Fruit fly (Drosophila melanogaster) whole organism, prepupa: ENCODE results near the gene Top3alpha.
A peak's percentile ranks its signal among the peaks of the same experiment; 100 is the strongest.

Source experiments
- Blimp-1 ChIP-seq: fragments of 200-800 bp; sonication (Bioruptor generic); optimal IDR thresholded peaks from 3 replicates; lab custom pipeline; 2017; ENCODE audit warnings: missing biosample characterization, missing genetic modification characterization, mild to moderate bottlenecking, moderate library complexity, missing genetic modification reagents
- CG10631 ChIP-seq: fragments of 200-800 bp; sonication (Bioruptor generic); optimal IDR thresholded peaks from 2 replicates; lab custom pipeline; 2016; ENCODE audit warnings: missing biosample characterization, missing genetic modification characterization
- CG10669 ChIP-seq: fragments of 200-800 bp; sonication (Bioruptor generic); optimal IDR thresholded peaks from 3 replicates; lab custom pipeline; 2018; ENCODE audit warnings: missing biosample characterization, mild to moderate bottlenecking, missing genetic modification characterization, moderate library complexity
- CG11294 ChIP-seq: fragments of 200-800 bp; sonication (Bioruptor generic); IDR thresholded peaks from 2 replicates; pipeline ENCODE4 v1.3.6; 2022; ENCODE audit warnings: missing biosample characterization, missing genetic modification characterization
- CG11902 ChIP-seq: fragments of 200-800 bp; sonication (Bioruptor generic); optimal IDR thresholded peaks from 3 replicates; lab custom pipeline; 2016; ENCODE audit warnings: missing biosample characterization, missing genetic modification characterization
- CG15336 ChIP-seq: fragments of 200-800 bp; sonication (Bioruptor generic); IDR thresholded peaks from 2 replicates; pipeline ENCODE4 v1.3.6; 2022; ENCODE audit warnings: missing biosample characterization, missing genetic modification characterization
- CG1621 ChIP-seq: fragments of 200-800 bp; sonication (Bioruptor generic); optimal IDR thresholded peaks from 3 replicates; lab custom pipeline; 2018; ENCODE audit warnings: missing biosample characterization, mild to moderate bottlenecking, missing genetic modification characterization
- CG16779 ChIP-seq: fragments of 200-800 bp; sonication (Bioruptor generic); optimal IDR thresholded peaks from 3 replicates; lab custom pipeline; 2017; ENCODE audit warnings: missing biosample characterization, mild to moderate bottlenecking, missing genetic modification characterization
- CG3032 ChIP-seq: fragments of 200-800 bp; optimal IDR thresholded peaks from 2 replicates; lab custom pipeline; 2019; ENCODE audit warnings: missing biosample characterization, mild to moderate bottlenecking, missing genetic modification characterization, moderate library complexity
- CG31627 ChIP-seq: fragments of 200-800 bp; sonication (Bioruptor generic); optimal IDR thresholded peaks from 3 replicates; lab custom pipeline; 2016; ENCODE audit warnings: missing biosample characterization, missing genetic modification characterization
- CG4318 ChIP-seq: fragments of 200-800 bp; sonication (Bioruptor generic); optimal IDR thresholded peaks from 3 replicates; lab custom pipeline; 2017; ENCODE audit warnings: missing biosample characterization, mild to moderate bottlenecking, missing genetic modification characterization
- CG6163 ChIP-seq: fragments of 200-800 bp; sonication (Bioruptor generic); IDR thresholded peaks from 3 replicates; pipeline ENCODE4 v1.3.6; 2022; ENCODE audit warnings: missing biosample characterization, missing genetic modification characterization
- CG6276 ChIP-seq: fragments of 200-800 bp; sonication (Bioruptor generic); optimal IDR thresholded peaks from 2 replicates; lab custom pipeline; 2017; ENCODE audit warnings: missing biosample characterization, mild to moderate bottlenecking, missing genetic modification characterization
- CG6808 ChIP-seq: fragments of 200-800 bp; sonication (Bioruptor generic); optimal IDR thresholded peaks from 3 replicates; lab custom pipeline; 2017; ENCODE audit warnings: missing biosample characterization, missing genetic modification characterization, mild to moderate bottlenecking, moderate library complexity, missing genetic modification reagents
- CG7368 ChIP-seq: fragments of 200-800 bp; sonication (Bioruptor generic); optimal IDR thresholded peaks from 3 replicates; lab custom pipeline; 2016; ENCODE audit warnings: missing biosample characterization, missing genetic modification characterization
- CG8319 ChIP-seq: fragments of 200-800 bp; sonication (Bioruptor generic); optimal IDR thresholded peaks from 3 replicates; lab custom pipeline; 2016; ENCODE audit warnings: missing biosample characterization, missing genetic modification characterization
- CG9139 ChIP-seq: fragments of 200-800 bp; sonication (Bioruptor generic); optimal IDR thresholded peaks from 3 replicates; lab custom pipeline; 2017; ENCODE audit warnings: missing biosample characterization, mild to moderate bottlenecking, missing genetic modification characterization
- Eip75B ChIP-seq: fragments of 200-800 bp; sonication (Bioruptor generic); optimal IDR thresholded peaks from 3 replicates; lab custom pipeline; 2016; ENCODE audit warnings: missing biosample characterization, missing genetic modification characterization
- Eip78C ChIP-seq: fragments of 200-800 bp; sonication (Bioruptor generic); peaks from one replicate; lab custom pipeline; 2016; ENCODE audit warnings: missing biosample characterization, missing genetic modification characterization
- Eip93F ChIP-seq: fragments of 200-800 bp; sonication (Bioruptor generic); optimal IDR thresholded peaks from 2 replicates; lab custom pipeline; 2016; ENCODE audit warnings: missing biosample characterization, mild to moderate bottlenecking, missing genetic modification characterization
- Ets96B ChIP-seq: fragments of 200-800 bp; optimal IDR thresholded peaks from 2 replicates; lab custom pipeline; 2019; ENCODE audit warnings: missing biosample characterization, mild to moderate bottlenecking, missing genetic modification characterization, moderate library complexity
- Hr38 ChIP-seq: sonication (Bioruptor generic); optimal IDR thresholded peaks from 2 replicates; lab custom pipeline; 2016; ENCODE audit warnings: missing biosample characterization, missing genetic modification characterization
- Hr39 ChIP-seq: fragments of 200-800 bp; sonication (Bioruptor generic); optimal IDR thresholded peaks from 2 replicates; lab custom pipeline; 2016; ENCODE audit warnings: missing biosample characterization, missing genetic modification characterization
- Met ChIP-seq: fragments of 200-800 bp; sonication (Bioruptor generic); optimal IDR thresholded peaks from 3 replicates; lab custom pipeline; 2016; ENCODE audit warnings: missing biosample characterization, missing genetic modification characterization
- Smox ChIP-seq: fragments of 200-800 bp; sonication (Bioruptor generic); optimal IDR thresholded peaks from 3 replicates; lab custom pipeline; 2016; ENCODE audit warnings: missing biosample characterization, missing genetic modification characterization
- Sox14 ChIP-seq: fragments of 200-800 bp; sonication (Bioruptor generic); optimal IDR thresholded peaks from 3 replicates; lab custom pipeline; 2016; ENCODE audit warnings: missing biosample characterization, missing genetic modification characterization
- achi ChIP-seq: fragments of 200-800 bp; sonication (Bioruptor generic); optimal IDR thresholded peaks from 3 replicates; lab custom pipeline; 2016; ENCODE audit warnings: missing biosample characterization, missing genetic modification characterization
- acj6 ChIP-seq: fragments of 200-800 bp; sonication (Bioruptor generic); optimal IDR thresholded peaks from 3 replicates; lab custom pipeline; 2016; ENCODE audit warnings: missing biosample characterization, missing genetic modification characterization
- dac ChIP-seq: fragments of 200-800 bp; sonication (Bioruptor generic); optimal IDR thresholded peaks from 2 replicates; lab custom pipeline; 2017; ENCODE audit warnings: missing biosample characterization, mild to moderate bottlenecking, missing genetic modification characterization
- dsx ChIP-seq: fragments of 200-800 bp; optimal IDR thresholded peaks from 3 replicates; lab custom pipeline; 2019; ENCODE audit warnings: missing biosample characterization, mild to moderate bottlenecking, missing genetic modification characterization, moderate library complexity; ENCODE audit not compliant: poor library complexity, severe bottlenecking
- eg ChIP-seq: fragments of 200-800 bp; sonication (Bioruptor generic); IDR thresholded peaks from 3 replicates; pipeline ENCODE4 v1.3.6; 2022; ENCODE audit warnings: missing biosample characterization, missing genetic modification characterization
- esn ChIP-seq: fragments of 200-800 bp; sonication (Bioruptor generic); optimal IDR thresholded peaks from 2 replicates; lab custom pipeline; 2016; ENCODE audit warnings: missing biosample characterization, mild to moderate bottlenecking, missing genetic modification characterization, moderate library complexity
- fd59A ChIP-seq: fragments of 200-800 bp; sonication (Bioruptor generic); optimal IDR thresholded peaks from 2 replicates; lab custom pipeline; 2017; ENCODE audit warnings: missing biosample characterization, mild to moderate bottlenecking, missing genetic modification characterization, missing genetic modification reagents
- fd85E ChIP-seq: fragments of 200-800 bp; sonication (Bioruptor generic); optimal IDR thresholded peaks from 3 replicates; lab custom pipeline; 2016; ENCODE audit warnings: missing biosample characterization, missing genetic modification characterization
- fkh ChIP-seq: fragments of 200-800 bp; sonication (Bioruptor generic); optimal IDR thresholded peaks from 3 replicates; lab custom pipeline; 2017; ENCODE audit warnings: missing biosample characterization, mild to moderate bottlenecking, missing genetic modification characterization, moderate library complexity
- lz ChIP-seq: fragments of 200-800 bp; sonication (Bioruptor generic); optimal IDR thresholded peaks from 3 replicates; lab custom pipeline; 2016; ENCODE audit warnings: missing biosample characterization, missing genetic modification characterization
- net ChIP-seq: fragments of 200-800 bp; sonication (Bioruptor generic); optimal IDR thresholded peaks from 3 replicates; lab custom pipeline; 2016; ENCODE audit warnings: missing biosample characterization, missing genetic modification characterization
- pdm3 ChIP-seq: fragments of 200-800 bp; sonication (Bioruptor generic); optimal IDR thresholded peaks from 3 replicates; lab custom pipeline; 2016; ENCODE audit warnings: missing biosample characterization, missing genetic modification characterization
- spab ChIP-seq: fragments of 200-800 bp; sonication (Bioruptor generic); optimal IDR thresholded peaks from 2 replicates; lab custom pipeline; 2017; ENCODE audit warnings: missing biosample characterization, mild to moderate bottlenecking, missing genetic modification characterization, missing genetic modification reagents
- ss ChIP-seq, 2 experiments: fragments of 200-800 bp; sonication (Bioruptor generic); optimal IDR thresholded peaks; 2 replicates in 1 of 2; 3 replicates in 1 of 2; lab custom pipeline; 2017 to 2018; ENCODE audit warnings: mild to moderate bottlenecking in 2 of 2, missing biosample characterization in 2 of 2, missing genetic modification characterization in 2 of 2, moderate library complexity in 1 of 2
- svp ChIP-seq: fragments of 200-800 bp; sonication (Bioruptor generic); peaks from one replicate; lab custom pipeline; 2016; ENCODE audit warnings: missing biosample characterization, missing genetic modification characterization
- vri ChIP-seq: fragments of 200-800 bp; sonication (Bioruptor generic); optimal IDR thresholded peaks from 3 replicates; lab custom pipeline; 2016; ENCODE audit warnings: missing biosample characterization, mild to moderate bottlenecking, missing genetic modification characterization

Top3alpha gene

DNA sequence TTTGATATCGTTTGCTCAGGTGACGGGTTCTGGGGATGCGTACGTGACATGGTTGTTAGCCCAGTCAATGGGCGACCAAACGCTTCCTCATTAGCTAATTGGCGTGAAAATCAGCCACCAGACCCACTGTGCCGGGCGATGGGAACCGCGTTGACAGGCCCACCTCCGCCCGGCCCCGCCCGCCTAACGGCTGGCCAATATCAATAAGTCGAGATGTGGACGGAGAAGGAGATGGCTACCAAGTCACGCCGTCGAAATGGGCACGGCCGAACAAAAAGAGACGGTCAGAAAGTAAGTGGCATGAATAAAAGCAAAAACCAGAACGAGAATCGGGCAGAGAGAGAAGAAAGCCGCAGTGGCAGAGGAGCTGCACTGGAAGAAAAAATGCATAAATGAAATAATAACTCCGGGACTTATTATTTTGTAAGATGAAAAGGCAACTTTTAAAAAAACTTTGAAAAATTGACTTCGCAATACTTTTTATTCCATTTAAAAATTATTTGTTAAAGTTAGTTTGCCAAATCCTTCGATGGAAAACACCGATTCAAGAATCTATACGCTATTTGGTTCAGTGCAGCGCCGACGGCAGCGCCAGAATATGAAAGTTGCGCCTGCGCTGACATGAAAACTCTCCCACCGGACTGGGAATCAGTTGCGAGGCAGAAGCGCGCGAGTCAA lies 40.0 kb downstream of the Top3alpha start, which contains the start of gene CG13082 (continued):
- TF ChIP-seq Met (GFP tag; lab: Kevin White, UChicago) (peak; percentile 97), Blimp-1 (GFP tag; lab: Kevin White, UChicago) (peak; percentile 93), CG1621 (peak; percentile 39), fd59A (GFP tag; lab: Kevin White, UChicago) (peak; percentile 67), CG9139 (GFP tag; lab: Kevin White, UChicago) (peak; percentile 9), ss (GFP tag; optimal IDR thresholded peaks at IDR 0.05; lab: Kevin White, UChicago) (peak; percentile 50 to 74), acj6 (GFP tag; lab: Kevin White, UChicago) (peak; percentile 93), fd85E (GFP tag; lab: Kevin White, UChicago) (peak; percentile 62), CG6163 (GFP tag; lab: Robert Waterston, UW) (peak; percentile 87), achi (GFP tag; lab: Kevin White, UChicago) (peak; percentile 92), Smox (GFP tag; lab: Kevin White, UChicago) (peak; percentile 96), Eip78C (GFP tag; lab: Kevin White, UChicago) (peak; percentile 96), pdm3 (peak; percentile 88), net (GFP tag; lab: Kevin White, UChicago) (peak; percentile 83), CG4318 (peak; percentile 87), Ets96B (peak; percentile 76), CG10669 (GFP tag; lab: Kevin White, UChicago) (peak; percentile 74), CG3032 (peak; percentile 76), eg (GFP tag; lab: Robert Waterston, UW) (peak; percentile 72), CG6808 (GFP tag; lab: Kevin White, UChicago) (peak; percentile 77), Sox14 (GFP tag; lab: Kevin White, UChicago) (peak; percentile 95), Eip93F (peak; percentile 94), CG31627 (peak; percentile 96), svp (GFP tag; lab: Kevin White, UChicago) (peak; percentile 97), dac (GFP tag; lab: Kevin White, UChicago) (peak; percentile 81), CG11902 (GFP tag; lab: Kevin White, UChicago) (peak; percentile 81)

dm6 chr2L:19540307-19540706 lies 42.3 kb downstream of the Top3alpha start, which contains the start of gene CG13081:
TSS of gene CG13081 (plus strand) at chr2L:19540607.
- TF ChIP-seq CG9139 (GFP tag; lab: Kevin White, UChicago) (no peak), Hr39 (no peak), CG10631 (GFP tag; lab: Kevin White, UChicago) (no peak), svp (GFP tag; lab: Kevin White, UChicago) (no peak), CG15336 (GFP tag; lab: Robert Waterston, UW) (no peak)

dm6 chr2L:19542268-19542773 lies 44.4 kb downstream of the Top3alpha start:
- TF ChIP-seq Hr38 (no peak), esn (GFP tag; lab: Kevin White, UChicago) (peak; percentile 4), CG15336 (GFP tag; lab: Robert Waterston, UW) (no peak), dsx (GFP tag; lab: Kevin White, UChicago) (peak; percentile 34), svp (GFP tag; lab: Kevin White, UChicago) (peak; percentile 57), Eip78C (GFP tag; lab: Kevin White, UChicago) (peak; percentile 37)
- TF ChIP-seq, all 60 proteins: peak for 4

DNA sequence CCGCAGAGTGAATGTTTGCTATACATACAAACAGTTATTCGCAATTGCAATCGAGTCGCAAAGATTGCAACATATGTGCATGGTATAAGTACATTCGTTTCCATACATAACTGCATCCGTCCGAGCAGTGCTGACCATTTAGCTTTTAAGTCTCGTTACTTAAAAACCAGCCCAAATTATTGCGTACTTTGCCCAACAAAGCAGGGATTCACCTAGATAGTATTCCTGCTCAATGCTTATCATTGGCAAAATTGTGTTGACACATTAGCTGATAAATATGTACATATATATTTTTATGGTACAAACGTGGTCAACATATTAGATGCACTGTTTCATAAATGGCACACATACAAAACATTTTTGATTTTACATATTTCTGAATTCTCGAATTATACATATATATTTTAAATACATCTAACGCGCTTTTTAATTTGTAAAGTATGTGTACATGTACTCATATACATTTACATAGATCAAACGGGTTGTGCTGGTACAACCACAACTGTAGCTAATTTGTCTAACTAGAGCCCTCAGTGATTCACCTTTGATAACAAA lies 45.1 kb downstream of the Top3alpha start:
- no peak for TF ChIP-seq CG8319 (GFP tag; lab: Kevin White, UChicago)
- TF ChIP-seq CG31627 = no peak
- no peak for TF ChIP-seq CG16779 (tag; lab: Kevin White, UChicago)
- no peak for TF ChIP-seq pdm3
- no peak for TF ChIP-seq Eip75B (GFP tag; lab: Kevin White, UChicago)
- TF ChIP-seq CG6276 = peak; percentile 19
- no peak for TF ChIP-seq spab (GFP tag; lab: Kevin White, UChicago)
- TF ChIP-seq Sox14 (GFP tag; lab: Kevin White, UChicago) = peak; percentile 3
- no peak for TF ChIP-seq CG11294 (GFP tag; lab: Robert Waterston, UW)
- TF ChIP-seq vri = no peak
- TF ChIP-seq lz (GFP tag; lab: Kevin White, UChicago) = no peak
- no peak for TF ChIP-seq fd85E (GFP tag; lab: Kevin White, UChicago)
- no peak for TF ChIP-seq dac (GFP tag; lab: Kevin White, UChicago)
- TF ChIP-seq CG6163 (GFP tag; lab: Robert Waterston, UW) = no peak
- no peak for TF ChIP-seq net (GFP tag; lab: Kevin White, UChicago)
- TF ChIP-seq CG3032 = no peak
- no peak for TF ChIP-seq CG7368
- TF ChIP-seq achi (GFP tag; lab: Kevin White, UChicago) = no peak
- TF ChIP-seq fkh (GFP tag; lab: Kevin White, UChicago) = no peak
- TF ChIP-seq CG10669 (GFP tag; lab: Kevin White, UChicago) = no peak
- no peak for TF ChIP-seq CG10631 (GFP tag; lab: Kevin White, UChicago)
- TF ChIP-seq CG9139 (GFP tag; lab: Kevin White, UChicago) = no peak
- no peak for TF ChIP-seq acj6 (GFP tag; lab: Kevin White, UChicago)
